Worm (Caenorhabditis elegans) whole organism, young adult: Measurements from ENCODE around the gene K07C5.9.

Experiments used
- C06A6.2 ChIP-seq: fragments of 200-800 bp; sonication (Bioruptor generic); conservative IDR thresholded peaks from 2 replicates; pipeline ENCODE4 v1.3.6; 2022; ENCODE audit warnings: missing genetic modification characterization, missing compliant biosample characterization
- C17E4.6 ChIP-seq: fragments of 200-800 bp; sonication (Bioruptor generic); IDR thresholded peaks from 2 replicates; pipeline ENCODE4 v1.3.6; 2022; ENCODE audit warnings: missing genetic modification reagents, missing genetic modification characterization, missing compliant biosample characterization
- F49E8.2 ChIP-seq: sonication (generic microtip); optimal IDR thresholded peaks from 3 replicates; lab custom pipeline; 2017; ENCODE audit warnings: missing genetic modification characterization, mild to moderate bottlenecking, missing compliant biosample characterization, antibody characterized with exemption, moderate library complexity; ENCODE audit not compliant: insufficient read depth
- F57C9.4 ChIP-seq: sonication (generic microtip); optimal IDR thresholded peaks from 2 replicates; lab custom pipeline; 2017; ENCODE audit warnings: mild to moderate bottlenecking, missing genetic modification characterization, missing compliant biosample characterization
- K12H6.12 ChIP-seq: fragments of 200-800 bp; sonication (Bioruptor generic); optimal IDR thresholded peaks from 2 replicates; lab custom pipeline; 2018; ENCODE audit warnings: mild to moderate bottlenecking, missing genetic modification characterization, missing compliant biosample characterization
- T26A5.8 ChIP-seq: sonication (generic microtip); optimal IDR thresholded peaks from 2 replicates; lab custom pipeline; 2016; ENCODE audit warnings: missing genetic modification characterization, missing compliant biosample characterization
- Y79H2A.3 ChIP-seq: fragments of 200-800 bp; sonication (Bioruptor generic); conservative IDR thresholded peaks from 2 replicates; pipeline ENCODE4 v1.3.6; 2022; ENCODE audit warnings: missing genetic modification reagents, missing genetic modification characterization, missing compliant biosample characterization
- ZK185.1 ChIP-seq: sonication (generic microtip); optimal IDR thresholded peaks from 2 replicates; lab custom pipeline; 2016; ENCODE audit warnings: mild to moderate bottlenecking, missing genetic modification characterization, missing compliant biosample characterization; ENCODE audit not compliant: poor library complexity, severe bottlenecking
- aptf-2 ChIP-seq: fragments of 200-800 bp; sonication (Bioruptor generic); conservative IDR thresholded peaks from 2 replicates; pipeline ENCODE4 v1.3.6; 2022; ENCODE audit warnings: missing genetic modification reagents, missing genetic modification characterization, missing compliant biosample characterization
- attf-3 ChIP-seq: fragments of 200-800 bp; sonication (Bioruptor generic); conservative IDR thresholded peaks from 2 replicates; pipeline ENCODE4 v1.3.6; 2022; ENCODE audit warnings: missing genetic modification reagents, missing genetic modification characterization, missing compliant biosample characterization
- ceh-100 ChIP-seq: fragments of 200-800 bp; sonication (Bioruptor generic); IDR thresholded peaks from 2 replicates; pipeline ENCODE4 v1.3.6; 2022; ENCODE audit warnings: missing genetic modification reagents, missing genetic modification characterization, missing compliant biosample characterization
- ceh-27 ChIP-seq: fragments of 200-800 bp; sonication (Bioruptor generic); optimal IDR thresholded peaks from 2 replicates; lab custom pipeline; 2018; ENCODE audit warnings: mild to moderate bottlenecking, missing genetic modification characterization, moderate library complexity, missing compliant biosample characterization
- ceh-91 ChIP-seq: fragments of 200-800 bp; sonication (Bioruptor generic); IDR thresholded peaks from 2 replicates; pipeline ENCODE4 v1.3.6; 2022; ENCODE audit warnings: missing genetic modification reagents, missing genetic modification characterization, missing compliant biosample characterization
- efl-1 ChIP-seq: fragments of 150-350 bp; optimal IDR thresholded peaks from 2 replicates; lab custom pipeline; 2014; ENCODE audit warnings: missing biosample characterization, missing genetic modification reagents, missing genetic modification characterization
- egrh-3 ChIP-seq: fragments of 200-800 bp; sonication (Bioruptor generic); IDR thresholded peaks from 2 replicates; pipeline ENCODE4 v1.3.6; 2022; ENCODE audit warnings: missing genetic modification reagents, missing genetic modification characterization, missing compliant biosample characterization
- gei-17 ChIP-seq: fragments of 200-800 bp; sonication (Bioruptor generic); optimal IDR thresholded peaks from 2 replicates; lab custom pipeline; 2018; ENCODE audit warnings: mild to moderate bottlenecking, missing genetic modification characterization, missing compliant biosample characterization
- hmg-20 ChIP-seq: fragments of 200-800 bp; sonication (Bioruptor generic); IDR thresholded peaks from 2 replicates; pipeline ENCODE4 v1.3.6; 2022; ENCODE audit warnings: missing genetic modification reagents, missing genetic modification characterization, missing compliant biosample characterization
- hrde-1 ChIP-seq: sonication (generic microtip); optimal IDR thresholded peaks from 2 replicates; lab custom pipeline; 2016; ENCODE audit warnings: missing genetic modification characterization, mild to moderate bottlenecking, missing compliant biosample characterization, moderate library complexity, missing genotype, missing genetic modification reagents, borderline replicate concordance
- hsf-1 ChIP-seq: fragments of 200-800 bp; sonication (Bioruptor generic); IDR thresholded peaks from 2 replicates; pipeline ENCODE4 v1.3.6; 2022; ENCODE audit warnings: missing genetic modification reagents, missing genetic modification characterization, missing compliant biosample characterization
- let-607 ChIP-seq, 2 experiments: fragments of 200-800 bp in 1 of 2; sonication (Bioruptor generic) in 1 of 2; sonication (generic microtip) in 1 of 2; optimal IDR thresholded peaks; 2 replicates each; lab custom pipeline; 2016 to 2018; ENCODE audit warnings: mild to moderate bottlenecking in 2 of 2, missing compliant biosample characterization in 2 of 2, missing genetic modification characterization in 2 of 2, moderate library complexity in 2 of 2, missing genotype in 1 of 2
- lin-35 ChIP-seq, 3 experiments: fragments of 150-350 bp in 2 of 3; sonication (generic microtip) in 1 of 3; optimal IDR thresholded peaks; 2 replicates each; lab custom pipeline; 2014 to 2018; ENCODE audit warnings: missing biosample characterization in 3 of 3, missing genetic modification characterization in 3 of 3, missing genetic modification reagents in 3 of 3
- lin-40 ChIP-seq: sonication (generic microtip); optimal IDR thresholded peaks from 2 replicates; lab custom pipeline; 2016; ENCODE audit warnings: missing genetic modification characterization, mild to moderate bottlenecking, missing compliant biosample characterization, missing genotype, missing genetic modification reagents
- lsl-1 ChIP-seq: fragments of 200-800 bp; sonication (Bioruptor generic); optimal IDR thresholded peaks from 2 replicates; lab custom pipeline; 2018; ENCODE audit warnings: mild to moderate bottlenecking, missing genetic modification characterization, moderate library complexity, missing compliant biosample characterization
- madf-3 ChIP-seq: fragments of 200-800 bp; sonication (Bioruptor generic); IDR thresholded peaks from 2 replicates; pipeline ENCODE4 v1.3.6; 2022; ENCODE audit warnings: missing genetic modification reagents, missing genetic modification characterization, missing compliant biosample characterization
- mcd-1 ChIP-seq: fragments of 200-800 bp; sonication (Bioruptor generic); IDR thresholded peaks from 2 replicates; pipeline ENCODE4 v1.3.6; 2022; ENCODE audit warnings: missing genetic modification reagents, missing genetic modification characterization, missing compliant biosample characterization
- mxl-1 ChIP-seq: sonication (generic microtip); optimal IDR thresholded peaks from 2 replicates; lab custom pipeline; 2016; ENCODE audit warnings: missing genetic modification characterization, missing compliant biosample characterization
- nfya-1 ChIP-seq: sonication (generic microtip); optimal IDR thresholded peaks from 2 replicates; lab custom pipeline; 2017; ENCODE audit warnings: antibody characterized with exemption, missing compliant biosample characterization, missing genetic modification characterization, borderline replicate concordance; ENCODE audit not compliant: insufficient read depth
- nfya-2 ChIP-seq: fragments of 200-800 bp; sonication (Bioruptor generic); IDR thresholded peaks from 2 replicates; pipeline ENCODE4 v1.3.6; 2022; ENCODE audit warnings: missing genetic modification reagents, missing genetic modification characterization, missing compliant biosample characterization
- nhr-27 ChIP-seq: fragments of 200-800 bp; sonication (Bioruptor generic); optimal IDR thresholded peaks from 2 replicates; lab custom pipeline; 2018; ENCODE audit warnings: mild to moderate bottlenecking, missing genetic modification characterization, moderate library complexity, missing compliant biosample characterization
- nhr-90 ChIP-seq: sonication (generic microtip); optimal IDR thresholded peaks from 2 replicates; lab custom pipeline; 2016; ENCODE audit warnings: missing genotype, mild to moderate bottlenecking, missing genetic modification characterization, missing compliant biosample characterization
- pha-4 ChIP-seq: fragments of 150-350 bp; sonication (generic microtip); optimal IDR thresholded peaks from 2 replicates; lab custom pipeline; 2014; ENCODE audit warnings: missing biosample characterization, missing genetic modification reagents, missing genetic modification characterization
- rcor-1 ChIP-seq: fragments of 200-800 bp; sonication (Bioruptor generic); IDR thresholded peaks from 2 replicates; pipeline ENCODE4 v1.3.6; 2022; ENCODE audit warnings: missing genetic modification reagents, missing genetic modification characterization, missing compliant biosample characterization
- rpc-1 ChIP-seq, 2 experiments: fragments of 150-350 bp in 1 of 2; sonication (generic microtip) in 1 of 2; optimal IDR thresholded peaks; 2 replicates each; lab custom pipeline; 2014 to 2018; ENCODE audit warnings: missing biosample characterization in 1 of 2, missing genetic modification characterization in 1 of 2, missing genetic modification reagents in 1 of 2, missing genotype in 1 of 2
- sea-2 ChIP-seq: fragments of 200-800 bp; sonication (Bioruptor generic); IDR thresholded peaks from 2 replicates; pipeline ENCODE4 v1.3.6; 2022; ENCODE audit warnings: missing genetic modification characterization, missing compliant biosample characterization
- somi-1 ChIP-seq: fragments of 200-800 bp; sonication (Bioruptor generic); optimal IDR thresholded peaks from 2 replicates; lab custom pipeline; 2018; ENCODE audit warnings: mild to moderate bottlenecking, missing genetic modification characterization, missing compliant biosample characterization
- tbp1 ChIP-seq: fragments of 200-800 bp; sonication (Bioruptor generic); optimal IDR thresholded peaks from 2 replicates; lab custom pipeline; 2018; ENCODE audit warnings: mild to moderate bottlenecking, missing genetic modification characterization, missing compliant biosample characterization
- tbx-9 ChIP-seq: sonication (generic microtip); optimal IDR thresholded peaks from 2 replicates; lab custom pipeline; 2016; ENCODE audit warnings: borderline replicate concordance, missing genetic modification characterization, inconsistent platforms, missing compliant biosample characterization
- unc-130 ChIP-seq: sonication (generic microtip); optimal IDR thresholded peaks from 2 replicates; lab custom pipeline; 2016; ENCODE audit warnings: missing genetic modification reagents, missing genetic modification characterization, missing compliant biosample characterization
- zfh-2 ChIP-seq: fragments of 200-800 bp; sonication (Bioruptor generic); conservative IDR thresholded peaks from 2 replicates; pipeline ENCODE4 v1.3.6; 2022; ENCODE audit warnings: missing genetic modification reagents, missing genetic modification characterization, missing compliant biosample characterization
- ztf-18 ChIP-seq: sonication (generic microtip); optimal IDR thresholded peaks from 2 replicates; lab custom pipeline; 2016; ENCODE audit warnings: missing genotype, mild to moderate bottlenecking, missing genetic modification characterization, missing compliant biosample characterization
- ztf-25 ChIP-seq: fragments of 200-800 bp; sonication (Bioruptor generic); IDR thresholded peaks from 2 replicates; pipeline ENCODE4 v1.3.6; 2022; ENCODE audit warnings: missing genetic modification reagents, missing genetic modification characterization, missing compliant biosample characterization
- ztf-26 ChIP-seq: sonication (generic microtip); optimal IDR thresholded peaks from 2 replicates; lab custom pipeline; 2017; ENCODE audit warnings: missing genetic modification characterization, missing compliant biosample characterization
- ztf-3 ChIP-seq: fragments of 200-800 bp; sonication (Bioruptor generic); optimal IDR thresholded peaks from 2 replicates; lab custom pipeline; 2018; ENCODE audit warnings: mild to moderate bottlenecking, missing genetic modification characterization, missing compliant biosample characterization

The K07C5.9 gene

ce11 chrV:10383950-10384349, 34.0 kb upstream of the K07C5.9 start, which contains the start of gene spe-10:
Gene spe-10, plus strand, starts transcription at chrV:10384250.
- TF ChIP-seq madf-3, result no peak
- no peak for TF ChIP-seq hsf-1 (GFP tag; lab: Robert Waterston, UW)
- no peak for TF ChIP-seq ztf-3 (GFP tag; lab: Kevin White, UChicago)
- no peak for TF ChIP-seq mcd-1
- no peak for TF ChIP-seq efl-1
- TF ChIP-seq zfh-2, result no peak
- no peak for TF ChIP-seq tbx-9 (tag; lab: Kevin White, UChicago)
- no peak for TF ChIP-seq C06A6.2 (GFP tag; lab: Robert Waterston, UW)
- TF ChIP-seq nfya-2, result no peak
- TF ChIP-seq hmg-20 (GFP tag; lab: Robert Waterston, UW), result no peak
- no peak for TF ChIP-seq K12H6.12 (tag; lab: Kevin White, UChicago)
- no peak for TF ChIP-seq nfya-1 (tag; lab: Kevin White, UChicago)
- TF ChIP-seq C17E4.6 (GFP tag; lab: Robert Waterston, UW), result no peak
- TF ChIP-seq lin-35 (GFP tag; optimal IDR thresholded peaks at IDR 0.05; lab: Kevin White, UChicago), result no peak
- no peak for TF ChIP-seq nhr-27 (tag; lab: Kevin White, UChicago)

- TF ChIP-seq mxl-1 (tag; lab: Kevin White, UChicago), result no peak
- TF ChIP-seq rpc-1 (optimal IDR thresholded peaks at IDR 0.05; lab: Kevin White, UChicago), result no peak
- no peak for TF ChIP-seq rpc-1 (tag; optimal IDR thresholded peaks at IDR 0.05; lab: Kevin White, UChicago)
- no peak for TF ChIP-seq sea-2 (GFP tag; lab: Robert Waterston, UW)
- no peak for TF ChIP-seq lin-40 (tag; lab: Kevin White, UChicago)
- no peak for TF ChIP-seq ztf-25 (GFP tag; lab: Robert Waterston, UW)
- TF ChIP-seq hrde-1, result no peak
- no peak for TF ChIP-seq ztf-18 (tag; lab: Kevin White, UChicago)
- no peak for TF ChIP-seq let-607 (tag; optimal IDR thresholded peaks at IDR 0.05; lab: Kevin White, UChicago)
- no peak for TF ChIP-seq aptf-2 (GFP tag; lab: Robert Waterston, UW)
- TF ChIP-seq nfya-2, result no peak
- TF ChIP-seq mcd-1, result no peak
- TF ChIP-seq pha-4 (tag; lab: Kevin White, UChicago), result no peak
- TF ChIP-seq Y79H2A.3, result no peak
- TF ChIP-seq lsl-1 (GFP tag; lab: Kevin White, UChicago), result no peak
- no peak for TF ChIP-seq attf-3 (GFP tag; lab: Robert Waterston, UW)
- no peak for TF ChIP-seq rcor-1 (GFP tag; lab: Robert Waterston, UW)
- no peak for TF ChIP-seq gei-17 (GFP tag; lab: Kevin White, UChicago)
- TF ChIP-seq tbp1 (GFP tag; lab: Kevin White, UChicago), result no peak
- TF ChIP-seq F57C9.4 (tag; lab: Kevin White, UChicago), result no peak
Measured at ce11 chrV:10382142-10382541, 32.2 kb upstream of the K07C5.9 start, which contains the start of gene pqn-2. Gene pqn-2, plus strand, starts transcription at chrV:10382442.

- TF ChIP-seq somi-1 (GFP tag; lab: Kevin White, UChicago) (no peak), ztf-26 (tag; lab: Kevin White, UChicago) (no peak), zfh-2 (no peak), unc-130 (GFP tag; lab: Kevin White, UChicago) (no peak), ceh-100 (GFP tag; lab: Robert Waterston, UW) (no peak), tbp1 (GFP tag; lab: Kevin White, UChicago) (no peak), nhr-90 (tag; lab: Kevin White, UChicago) (no peak), efl-1 (no peak), F49E8.2 (no peak), egrh-3 (GFP tag; lab: Robert Waterston, UW) (no peak), lsl-1 (GFP tag; lab: Kevin White, UChicago) (no peak), tbx-9 (tag; lab: Kevin White, UChicago) (no peak), ZK185.1 (no peak), ceh-91 (no peak), mcd-1 (no peak), ceh-27 (GFP tag; lab: Kevin White, UChicago) (no peak), T26A5.8 (tag; lab: Kevin White, UChicago) (no peak)
Measured at ce11 chrV:10381726-10382125, 31.8 kb upstream of the K07C5.9 start, which contains the start of gene abu-1. Gene abu-1, minus strand, starts transcription at chrV:10381826.
